Fruit fly (Drosophila melanogaster) whole organism, wandering third instar larva: Measurements from ENCODE around the gene CG42359.

ENCODE experiments used
- CG9705 ChIP-seq: fragments of 200-800 bp; sonication (Bioruptor generic); optimal IDR thresholded peaks from 2 replicates; lab custom pipeline; 2018; ENCODE audit warnings: missing biosample characterization, mild to moderate bottlenecking, missing genetic modification characterization
- Dfd ChIP-seq: fragments of >200 bp; optimal IDR thresholded peaks from 2 replicates; lab custom pipeline; 2017; ENCODE audit warnings: missing biosample characterization, missing genetic modification characterization
- Dif ChIP-seq: fragments of 200-275, 200-300 bp; sonication (Bioruptor generic); optimal IDR thresholded peaks from 2 replicates; lab custom pipeline; 2018; ENCODE audit warnings: missing biosample characterization, missing genetic modification characterization; ENCODE audit not compliant: partially characterized antibody
- HLH106 ChIP-seq: fragments of 200-800 bp; optimal IDR thresholded peaks from 3 replicates; lab custom pipeline; 2019; ENCODE audit warnings: missing biosample characterization, mild to moderate bottlenecking, missing genetic modification characterization, moderate library complexity
- Hr78 ChIP-seq: fragments of >200 bp; optimal IDR thresholded peaks from 2 replicates; lab custom pipeline; 2017; ENCODE audit warnings: missing biosample characterization, missing genetic modification characterization
- Myc ChIP-seq: fragments of >200 bp; optimal IDR thresholded peaks from 2 replicates; lab custom pipeline; 2017
- Rel ChIP-seq, 2 experiments: fragments of 200-800 bp; sonication (Bioruptor generic) in 1 of 2; optimal IDR thresholded peaks; 2 replicates in 1 of 2; 3 replicates in 1 of 2; lab custom pipeline; 2016 to 2019; ENCODE audit warnings: mild to moderate bottlenecking in 2 of 2, missing biosample characterization in 2 of 2, missing genetic modification characterization in 2 of 2, moderate library complexity in 1 of 2
- dmrt93B ChIP-seq: fragments of 200-800 bp; sonication (Bioruptor generic); optimal IDR thresholded peaks from 2 replicates; lab custom pipeline; 2018; ENCODE audit warnings: missing biosample characterization, mild to moderate bottlenecking, missing genetic modification characterization
- ey ChIP-seq: fragments of 200-800 bp; sonication (Bioruptor generic); optimal IDR thresholded peaks from 2 replicates; lab custom pipeline; 2016; ENCODE audit warnings: missing biosample characterization, missing genetic modification characterization
- h ChIP-seq: fragments of 200-800 bp; sonication (Bioruptor generic); optimal IDR thresholded peaks from 3 replicates; lab custom pipeline; 2016; ENCODE audit warnings: missing biosample characterization, mild to moderate bottlenecking, missing genetic modification characterization
- psq ChIP-seq: fragments of 200-800 bp; sonication (Bioruptor generic); optimal IDR thresholded peaks from 3 replicates; lab custom pipeline; 2017; ENCODE audit warnings: missing biosample characterization, mild to moderate bottlenecking, missing genetic modification characterization, moderate library complexity
- rgr ChIP-seq: fragments of 200-800 bp; sonication (Bioruptor generic); optimal IDR thresholded peaks from 3 replicates; lab custom pipeline; 2016; ENCODE audit warnings: missing biosample characterization, mild to moderate bottlenecking, missing genetic modification characterization
- sage ChIP-seq: fragments of 200-800 bp; sonication (Bioruptor generic); optimal IDR thresholded peaks from 2 replicates; lab custom pipeline; 2016; ENCODE audit warnings: missing biosample characterization, mild to moderate bottlenecking, missing genetic modification characterization
- sv ChIP-seq: fragments of 200-800 bp; sonication (Bioruptor generic); optimal IDR thresholded peaks from 3 replicates; lab custom pipeline; 2016; ENCODE audit warnings: missing biosample characterization, missing genetic modification characterization

DNA sequence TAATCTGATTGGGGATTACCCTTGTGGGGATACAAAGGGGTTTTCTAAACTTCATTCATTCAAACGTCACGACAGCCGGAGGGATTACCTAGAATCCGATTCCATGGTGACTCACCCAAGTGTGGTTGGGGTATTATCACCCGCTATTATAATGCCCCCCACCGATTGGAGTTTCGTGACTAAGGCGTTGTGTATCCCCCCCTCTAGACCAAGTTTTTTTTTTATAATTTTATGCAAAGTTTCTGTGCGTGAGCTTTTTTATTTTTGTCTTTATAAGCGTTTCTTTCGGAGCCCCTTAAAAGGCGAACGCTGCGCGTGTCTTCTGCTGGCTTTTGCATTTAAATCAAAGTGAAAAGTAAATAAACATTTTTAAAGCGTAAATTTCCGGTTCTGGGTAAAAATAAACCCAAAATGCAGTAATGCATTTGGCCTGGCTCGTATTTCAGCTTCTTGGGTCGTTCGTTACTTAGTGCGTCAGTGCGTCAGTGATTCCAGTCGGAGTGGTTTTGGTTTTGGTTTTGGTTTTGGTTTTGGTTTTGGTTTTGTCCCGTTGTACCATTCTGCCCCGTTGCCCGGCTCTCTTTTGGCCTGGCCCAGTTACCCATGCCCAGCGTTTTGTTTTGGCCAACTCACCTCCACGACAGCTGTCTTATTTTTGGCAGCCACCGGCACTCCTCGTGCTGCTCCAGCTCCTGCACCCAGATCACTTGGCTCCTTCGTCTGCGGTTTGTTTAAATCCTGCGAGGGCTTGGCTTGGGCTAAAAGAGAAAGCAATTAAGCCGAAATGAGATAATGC is 11.0 kb downstream of the CG42359 start:
- TF ChIP-seq Hr78 (GFP tag; lab: Kevin White, UChicago): no peak
- TF ChIP-seq rgr (GFP tag; lab: Kevin White, UChicago): no peak
- no peak for TF ChIP-seq Myc (lab: Kevin White, UChicago)
- TF ChIP-seq Rel (GFP tag; optimal IDR thresholded peaks at IDR 0.05; lab: Kevin White, UChicago): no peak
- no peak for TF ChIP-seq Rel (tag; optimal IDR thresholded peaks at IDR 0.05; lab: Kevin White, UChicago)
- TF ChIP-seq dmrt93B: no peak
- TF ChIP-seq HLH106 (tag; lab: Kevin White, UChicago): no peak
- no peak for TF ChIP-seq ey (GFP tag; lab: Kevin White, UChicago)
- TF ChIP-seq h (GFP tag; lab: Kevin White, UChicago): no peak
- TF ChIP-seq sv (GFP tag; lab: Kevin White, UChicago): no peak
- no peak for TF ChIP-seq psq
- TF ChIP-seq Dfd (GFP tag; lab: Kevin White, UChicago): no peak
- TF ChIP-seq Dif: no peak
- no peak for TF ChIP-seq sage
- TF ChIP-seq CG9705 (GFP tag; lab: Kevin White, UChicago): no peak
